Worm (Caenorhabditis elegans) whole organism, L4 larva: Measurements from ENCODE around the gene clec-234.
"Not testable (repeated sequence)": the region's sequence is repeated elsewhere in the genome, so short reads cannot be mapped to it uniquely, and the experiment has no call there.

Source experiments
- Y105C5A.15 ChIP-seq: fragments of 200-800 bp; sonication (Bioruptor generic); IDR thresholded peaks from 2 replicates; pipeline ENCODE4 v1.3.6; 2022; ENCODE audit warnings: missing genetic modification characterization, missing compliant biosample characterization
- Y48G9A.11 ChIP-seq: fragments of 200-800 bp; sonication (Bioruptor generic); IDR thresholded peaks from 2 replicates; pipeline ENCODE4 v1.3.6; 2022; ENCODE audit warnings: missing genetic modification reagents, missing genetic modification characterization, missing compliant biosample characterization
- aha-1 ChIP-seq: fragments of 150-350 bp; peaks from one replicate; lab custom pipeline; 2014; ENCODE audit warnings: missing biosample characterization, missing genetic modification characterization
- aly-2 ChIP-seq: sonication (generic microtip); optimal IDR thresholded peaks from 2 replicates; lab custom pipeline; 2018; ENCODE audit warnings: missing biosample characterization, missing genetic modification characterization
- hlh-11 ChIP-seq: fragments of 200-800 bp; sonication (Bioruptor generic); optimal IDR thresholded peaks from 2 replicates; lab custom pipeline; 2018; ENCODE audit warnings: mild to moderate bottlenecking, missing genetic modification characterization, missing compliant biosample characterization
- hmg-1.1 ChIP-seq: fragments of 200-800 bp; sonication (Bioruptor generic); IDR thresholded peaks from 2 replicates; pipeline ENCODE4 v1.3.6; 2022; ENCODE audit warnings: missing genetic modification reagents, missing genetic modification characterization, missing compliant biosample characterization
- mep-1 ChIP-seq: fragments of 150-350 bp; sonication (generic microtip); optimal IDR thresholded peaks from 3 replicates; lab custom pipeline; 2014; ENCODE audit warnings: missing biosample characterization, missing genetic modification characterization
- nhr-76 ChIP-seq: fragments of 150-350 bp; optimal IDR thresholded peaks from 2 replicates; lab custom pipeline; 2014; ENCODE audit warnings: missing biosample characterization, missing genetic modification characterization
- nhr-77 ChIP-seq: fragments of 150-350 bp; optimal IDR thresholded peaks from 2 replicates; lab custom pipeline; 2014; ENCODE audit warnings: missing biosample characterization, missing genetic modification characterization

Gene clec-234

DNA sequence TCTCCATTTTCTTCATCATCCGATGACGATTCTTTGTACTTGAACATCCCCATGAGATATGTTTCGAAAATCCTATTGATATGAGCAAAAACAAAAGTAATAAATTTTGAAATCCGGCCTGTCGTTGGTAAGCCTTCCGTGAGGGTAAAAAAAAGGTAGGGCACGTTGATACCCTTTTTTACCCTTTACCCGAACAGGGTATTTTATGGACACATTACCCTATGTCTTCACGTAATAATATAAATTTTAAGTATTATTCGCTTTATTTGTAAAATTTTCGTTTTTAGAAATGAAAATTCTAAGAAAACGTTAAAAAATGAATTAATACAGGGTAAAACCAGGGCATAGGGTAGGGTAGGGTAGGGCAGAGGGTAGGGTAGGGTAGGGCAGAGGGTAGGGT lies 49.6 kb downstream of the clec-234 start, which contains the start of gene F13A7.7:
F13A7.7 (minus strand) TSS at position 101 of the 400 bp plus-strand sequence.
- TF ChIP-seq nhr-77; Y48G9A.11 (GFP tag; lab: Robert Waterston, UW); nhr-76 (tag; lab: Kevin White, UChicago): not testable (repeated sequence)
- TF ChIP-seq, all 104 proteins: peak for 0; not testable (repeated sequence) for 104

ce11 chrV:16382949-16383348 lies 50.4 kb downstream of the clec-234 start:
- TF ChIP-seq aha-1 (tag; lab: Kevin White, UChicago): peak; percentile 94
- no peak for TF ChIP-seq hlh-11
- no peak for TF ChIP-seq mep-1 (tag; lab: Kevin White, UChicago)
- no peak for TF ChIP-seq nhr-76 (tag; lab: Kevin White, UChicago)
- no peak for TF ChIP-seq aly-2
- TF ChIP-seq Y105C5A.15: no peak
- no peak for TF ChIP-seq hmg-1.1 (GFP tag; lab: Robert Waterston, UW)
